Worm (Caenorhabditis elegans) whole organism, L1 larva: ENCODE measurements around the gene srlf-17.

ENCODE experiments used
- F16B12.6 ChIP-seq: fragments of 150-350 bp; optimal IDR thresholded peaks from 2 replicates; lab custom pipeline; 2014; ENCODE audit warnings: missing biosample characterization, missing genetic modification characterization
- alr-1 ChIP-seq: fragments of 200-800 bp; sonication (Bioruptor generic); optimal IDR thresholded peaks from 2 replicates; lab custom pipeline; 2018; ENCODE audit warnings: borderline replicate concordance, mild to moderate bottlenecking, missing genetic modification characterization, missing compliant biosample characterization
- ama-1 ChIP-seq: fragments of 150-350 bp; optimal IDR thresholded peaks from 2 replicates; lab custom pipeline; 2014
- blmp-1 ChIP-seq: fragments of 150-350 bp; optimal IDR thresholded peaks from 2 replicates; lab custom pipeline; 2014; ENCODE audit warnings: missing biosample characterization, missing genetic modification characterization
- ceh-8 ChIP-seq: fragments of 200-800 bp; sonication (Bioruptor generic); optimal IDR thresholded peaks from 2 replicates; lab custom pipeline; 2018; ENCODE audit warnings: mild to moderate bottlenecking, missing genetic modification characterization, moderate library complexity, missing compliant biosample characterization
- ceh-82 ChIP-seq, 3 experiments: fragments of 150-350 bp in 1 of 3; sonication (generic microtip) in 2 of 3; optimal IDR thresholded peaks; 2 replicates each; lab custom pipeline; 2014 to 2017; ENCODE audit warnings: missing biosample characterization in 3 of 3, missing genetic modification characterization in 3 of 3
- ceh-90 ChIP-seq: sonication (generic microtip); optimal IDR thresholded peaks from 2 replicates; lab custom pipeline; 2016; ENCODE audit warnings: missing genetic modification characterization, missing compliant biosample characterization
- dpl-1 ChIP-seq, 3 experiments: fragments of 150-350 bp in 2 of 3; sonication (generic microtip) in 1 of 3; optimal IDR thresholded peaks; 2 replicates each; lab custom pipeline; 2014 to 2017; ENCODE audit warnings: missing biosample characterization in 3 of 3, missing genetic modification characterization in 3 of 3, missing genetic modification reagents in 3 of 3
- efl-1 ChIP-seq, 4 experiments: fragments of 150-350 bp; optimal IDR thresholded peaks in 3 of 4; peaks in 1 of 4; 1 replicate in 1 of 4; 2 replicates in 3 of 4; lab custom pipeline; 2014; ENCODE audit warnings: missing biosample characterization in 2 of 4, missing genetic modification characterization in 2 of 4, missing genetic modification reagents in 2 of 4
- egl-27 ChIP-seq, 2 experiments: fragments of 150-350 bp in 1 of 2; sonication (generic microtip); optimal IDR thresholded peaks; 3 replicates each; lab custom pipeline; 2017 to 2018; ENCODE audit warnings: missing biosample characterization in 2 of 2, missing genetic modification characterization in 2 of 2, missing genetic modification reagents in 2 of 2
- elt-2 ChIP-seq: sonication (generic microtip); optimal IDR thresholded peaks from 2 replicates; lab custom pipeline; 2016; ENCODE audit warnings: missing genetic modification characterization, mild to moderate bottlenecking, inconsistent platforms, missing compliant biosample characterization, missing genetic modification reagents
- ets-5 ChIP-seq: fragments of 200-800 bp; sonication (Bioruptor generic); IDR thresholded peaks from 2 replicates; pipeline ENCODE4 v1.3.6; 2022; ENCODE audit warnings: missing genetic modification characterization, missing compliant biosample characterization
- fkh-8 ChIP-seq: sonication (generic microtip); optimal IDR thresholded peaks from 2 replicates; lab custom pipeline; 2016; ENCODE audit warnings: mild to moderate bottlenecking, missing genetic modification characterization, missing compliant biosample characterization
- grh-1 ChIP-seq: fragments of 200-800 bp; sonication (Bioruptor generic); IDR thresholded peaks from 2 replicates; pipeline ENCODE4 v1.3.6; 2022; ENCODE audit warnings: missing genetic modification reagents, missing genetic modification characterization, missing compliant biosample characterization
- hlh-17 ChIP-seq: fragments of 200-800 bp; sonication (Bioruptor generic); optimal IDR thresholded peaks from 2 replicates; lab custom pipeline; 2018; ENCODE audit warnings: missing genetic modification characterization, mild to moderate bottlenecking, missing compliant biosample characterization, moderate library complexity, borderline replicate concordance
- hpl-2 ChIP-seq: fragments of 150-350 bp; optimal IDR thresholded peaks from 2 replicates; lab custom pipeline; 2014; ENCODE audit warnings: missing biosample characterization, missing genetic modification reagents, missing genetic modification characterization
- jun-1 ChIP-seq: fragments of 150-350 bp; optimal IDR thresholded peaks from 2 replicates; lab custom pipeline; 2014; ENCODE audit warnings: missing biosample characterization, missing genetic modification reagents, missing genetic modification characterization
- lin-35 ChIP-seq, 2 experiments: fragments of 150-350 bp; optimal IDR thresholded peaks; 2 replicates each; lab custom pipeline; 2014; ENCODE audit warnings: missing biosample characterization in 2 of 2, missing genetic modification characterization in 2 of 2, missing genetic modification reagents in 2 of 2
- lir-3 ChIP-seq: sonication (generic microtip); optimal IDR thresholded peaks from 2 replicates; lab custom pipeline; 2016; ENCODE audit warnings: mild to moderate bottlenecking, missing genetic modification characterization, moderate library complexity, missing compliant biosample characterization; ENCODE audit not compliant: poor library complexity
- lsy-2 ChIP-seq, 2 experiments: fragments of 150-350 bp; optimal IDR thresholded peaks; 2 replicates each; lab custom pipeline; 2014; ENCODE audit warnings: missing biosample characterization in 2 of 2, missing genetic modification characterization in 2 of 2
- mab-9 ChIP-seq: fragments of 200-800 bp; sonication (Bioruptor generic); IDR thresholded peaks from 2 replicates; pipeline ENCODE4 v1.3.6; 2022; ENCODE audit warnings: missing genetic modification reagents, missing genetic modification characterization, missing compliant biosample characterization
- mef-2 ChIP-seq: fragments of 150-350 bp; optimal IDR thresholded peaks from 2 replicates; lab custom pipeline; 2014; ENCODE audit warnings: missing biosample characterization, missing genetic modification characterization
- nhr-20 ChIP-seq: sonication (generic microtip); optimal IDR thresholded peaks from 2 replicates; lab custom pipeline; 2016; ENCODE audit warnings: mild to moderate bottlenecking, missing genetic modification characterization, missing compliant biosample characterization
- nhr-28 ChIP-seq: fragments of 150-350 bp; optimal IDR thresholded peaks from 2 replicates; lab custom pipeline; 2014; ENCODE audit warnings: missing biosample characterization, missing genetic modification characterization
- nhr-47 ChIP-seq: sonication (generic microtip); optimal IDR thresholded peaks from 2 replicates; lab custom pipeline; 2016; ENCODE audit warnings: mild to moderate bottlenecking, missing genetic modification characterization, moderate library complexity, missing compliant biosample characterization
- nhr-71 ChIP-seq: sonication (generic microtip); optimal IDR thresholded peaks from 2 replicates; lab custom pipeline; 2016; ENCODE audit warnings: mild to moderate bottlenecking, missing genetic modification characterization, moderate library complexity, missing compliant biosample characterization
- nhr-84 ChIP-seq: sonication (generic microtip); optimal IDR thresholded peaks from 2 replicates; lab custom pipeline; 2017; ENCODE audit warnings: missing biosample characterization, missing genetic modification characterization
- pqm-1 ChIP-seq: sonication (generic microtip); optimal IDR thresholded peaks from 3 replicates; lab custom pipeline; 2017; ENCODE audit warnings: missing biosample characterization, missing genetic modification characterization
- snpc-4 ChIP-seq: fragments of 150-350 bp; optimal IDR thresholded peaks from 2 replicates; lab custom pipeline; 2014; ENCODE audit warnings: missing biosample characterization, missing genetic modification characterization
- sptf-1 ChIP-seq: fragments of 150-350 bp; optimal IDR thresholded peaks from 2 replicates; lab custom pipeline; 2014; ENCODE audit warnings: missing biosample characterization, missing genetic modification characterization
- sup-37 ChIP-seq: fragments of 200-800 bp; sonication (Bioruptor generic); optimal IDR thresholded peaks from 2 replicates; lab custom pipeline; 2018; ENCODE audit warnings: mild to moderate bottlenecking, missing genetic modification characterization, missing compliant biosample characterization
- unc-30 ChIP-seq: sonication (generic microtip); optimal IDR thresholded peaks from 2 replicates; lab custom pipeline; 2017; ENCODE audit warnings: missing biosample characterization, missing genetic modification characterization
- unc-86 ChIP-seq: sonication (generic microtip); optimal IDR thresholded peaks from 2 replicates; lab custom pipeline; 2016; ENCODE audit warnings: missing genetic modification characterization, missing compliant biosample characterization
- unc-98 ChIP-seq: fragments of 200-800 bp; sonication (Bioruptor generic); IDR thresholded peaks from 2 replicates; pipeline ENCODE4 v1.3.6; 2022; ENCODE audit warnings: missing genetic modification characterization, missing compliant biosample characterization
- vab-15 ChIP-seq: sonication (generic microtip); optimal IDR thresholded peaks from 2 replicates; lab custom pipeline; 2017; ENCODE audit warnings: missing genotype, mild to moderate bottlenecking, missing genetic modification characterization, missing compliant biosample characterization
- xbp-1 ChIP-seq: sonication (generic microtip); optimal IDR thresholded peaks from 2 replicates; lab custom pipeline; 2016; ENCODE audit warnings: missing genetic modification characterization, missing compliant biosample characterization
- ztf-11 ChIP-seq, 2 experiments: sonication (generic microtip); optimal IDR thresholded peaks; 2 replicates each; lab custom pipeline; 2016 to 2017; ENCODE audit warnings: missing genetic modification characterization in 2 of 2, missing biosample characterization in 1 of 2, missing compliant biosample characterization in 1 of 2
- ztf-4 ChIP-seq: fragments of 150-350 bp; optimal IDR thresholded peaks from 2 replicates; lab custom pipeline; 2014; ENCODE audit warnings: missing biosample characterization, missing genetic modification characterization

srlf-17 gene

DNA sequence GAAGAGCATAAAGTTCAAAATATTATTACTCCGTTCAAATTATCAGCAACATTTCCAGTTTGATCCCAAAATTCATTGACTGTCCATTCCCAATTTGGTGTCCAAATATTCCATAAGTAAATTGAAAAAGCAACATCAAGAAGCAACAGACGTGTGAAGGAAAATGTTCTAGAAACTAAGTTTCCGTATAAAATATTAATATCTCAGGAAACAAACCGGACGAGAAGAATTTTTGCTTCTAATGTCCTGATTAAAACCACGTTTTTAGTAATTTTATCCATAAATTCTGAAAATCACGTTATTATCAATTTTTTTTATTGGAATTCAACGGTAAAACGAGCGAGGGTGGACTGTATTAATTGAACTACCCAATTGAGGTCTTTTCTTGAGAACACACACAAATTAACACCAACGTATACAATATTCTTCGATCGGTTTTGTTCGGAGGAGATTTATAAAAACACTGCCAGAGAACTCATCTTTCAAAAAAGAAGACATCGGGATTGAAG, 44.5 kb upstream of the srlf-17 start, which contains the start of gene pigq-1 (continued):
- no peak for TF ChIP-seq ets-5
- no peak for TF ChIP-seq mab-9 (GFP tag; lab: Robert Waterston, UW)
- no peak for TF ChIP-seq sptf-1 (tag; lab: Kevin White, UChicago)
- no peak for TF ChIP-seq unc-98
- no peak for TF ChIP-seq unc-30
- TF ChIP-seq xbp-1 (tag; lab: Kevin White, UChicago), result no peak
- no peak for TF ChIP-seq lir-3 (tag; lab: Kevin White, UChicago)
- TF ChIP-seq ama-1 (lab: Kevin White, UChicago), result peak; percentile 64
- TF ChIP-seq nhr-47 (tag; lab: Kevin White, UChicago), result peak; percentile 28
- TF ChIP-seq hlh-17 (GFP tag; lab: Kevin White, UChicago), result no peak
- no peak for TF ChIP-seq F16B12.6 (tag; lab: Kevin White, UChicago)
- TF ChIP-seq blmp-1 (tag; lab: Kevin White, UChicago), result no peak
- peak; percentile 32 to 35 for TF ChIP-seq lsy-2 (tag; optimal IDR thresholded peaks at IDR 0.05; lab: Kevin White, UChicago)
- no peak for TF ChIP-seq sup-37
- no peak for TF ChIP-seq vab-15 (tag; lab: Kevin White, UChicago)
- no peak for TF ChIP-seq jun-1 (tag; lab: Kevin White, UChicago)
- peak; percentile 42 for TF ChIP-seq nhr-71 (tag; lab: Kevin White, UChicago)
- TF ChIP-seq elt-2 (tag; lab: Kevin White, UChicago), result peak; percentile 20
- TF ChIP-seq egl-27 (tag; optimal IDR thresholded peaks at IDR 0.05; lab: Kevin White, UChicago), result no peak

DNA sequence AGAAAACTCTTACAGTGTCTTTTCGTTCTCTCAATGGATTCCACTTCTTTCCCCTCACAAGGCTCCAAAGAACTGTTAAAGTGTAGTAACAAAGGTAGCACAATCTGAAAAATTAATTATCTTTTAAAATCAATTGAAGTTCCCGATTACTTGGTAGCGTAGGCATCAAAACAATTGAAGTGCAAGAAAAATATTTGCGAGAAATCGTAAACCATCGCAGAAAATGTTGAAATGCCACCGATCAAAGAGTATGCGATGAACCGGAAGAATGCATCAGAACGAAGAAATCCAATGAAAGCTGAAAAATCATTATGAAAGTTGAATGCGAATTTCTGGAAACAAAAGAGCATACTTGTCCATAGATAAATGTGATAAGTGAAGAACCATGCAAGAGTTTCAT, 44.0 kb upstream of the srlf-17 start:
- TF ChIP-seq ztf-11 (tag; optimal IDR thresholded peaks at IDR 0.05; lab: Kevin White, UChicago) (no peak), lir-3 (tag; lab: Kevin White, UChicago) (no peak), unc-30 (no peak), unc-86 (tag; lab: Kevin White, UChicago) (no peak), pqm-1 (tag; lab: Kevin White, UChicago) (no peak), ceh-82 (tag; optimal IDR thresholded peaks at IDR 0.05; lab: Kevin White, UChicago) (no peak)

DNA sequence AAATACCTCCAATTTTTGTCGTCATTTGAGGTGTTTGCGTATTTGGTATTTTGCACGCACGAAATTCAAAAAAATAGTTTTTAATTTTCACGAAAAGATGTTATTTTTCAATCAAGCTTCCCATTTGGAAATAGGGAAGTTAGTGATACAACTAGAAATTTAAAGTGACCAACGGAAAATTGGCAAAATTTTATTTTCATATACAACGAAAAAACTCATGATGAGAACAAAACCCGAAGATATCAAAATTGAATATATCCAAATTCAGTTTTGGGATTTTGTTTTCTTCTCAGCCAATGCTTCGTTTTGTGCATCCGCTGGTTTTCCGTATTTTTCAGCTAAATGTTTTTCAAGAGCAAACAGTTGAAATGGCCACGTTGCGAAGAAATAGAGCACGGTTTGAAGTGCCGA, 43.4 kb upstream of the srlf-17 start:
- TF ChIP-seq F16B12.6 (tag; lab: Kevin White, UChicago), result no peak
- TF ChIP-seq snpc-4 (tag; lab: Kevin White, UChicago), result no peak
- TF ChIP-seq mef-2 (tag; lab: Kevin White, UChicago), result no peak
- TF ChIP-seq ztf-4 (tag; lab: Kevin White, UChicago), result no peak
- no peak for TF ChIP-seq grh-1
- peak in 1 of 3 experiments; percentile 35 for TF ChIP-seq dpl-1 (GFP tag; optimal IDR thresholded peaks at IDR 0.05; lab: Kevin White, UChicago)
- no peak for TF ChIP-seq ceh-8 (GFP tag; lab: Kevin White, UChicago)
- no peak for TF ChIP-seq nhr-20 (tag; lab: Kevin White, UChicago)
- TF ChIP-seq lin-35 (GFP tag; optimal IDR thresholded peaks at IDR 0.05; lab: Kevin White, UChicago), result peak in 1 of 2 experiments; percentile 20
- no peak for TF ChIP-seq nhr-84
- no peak for TF ChIP-seq ztf-11 (tag; optimal IDR thresholded peaks at IDR 0.05; lab: Kevin White, UChicago)
- no peak for TF ChIP-seq efl-1 (optimal IDR thresholded peaks at IDR 0.05; lab: Kevin White, UChicago)
- peak; percentile 50 to 92 for TF ChIP-seq efl-1 (GFP tag; optimal IDR thresholded peaks at IDR 0.05 in 1 of 2; lab: Kevin White, UChicago)
- TF ChIP-seq hpl-2 (GFP tag; lab: Kevin White, UChicago), result no peak
- no peak for TF ChIP-seq alr-1

DNA sequence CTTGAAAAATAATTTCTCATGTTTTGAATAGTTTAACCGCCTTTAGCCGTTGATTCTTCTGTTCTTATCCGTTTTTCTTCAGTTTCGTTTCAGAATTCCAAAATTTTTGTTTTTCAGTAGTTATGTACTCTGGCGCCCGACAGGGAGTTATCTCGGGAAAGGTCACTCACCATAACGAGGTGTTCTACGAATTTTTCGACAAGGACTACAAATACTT, 40.6 kb upstream of the srlf-17 start, which contains the start of gene F01G4.4:
Gene F01G4.4, plus strand, starts transcription at position 118 of the 217 bp plus-strand sequence.
- no peak for TF ChIP-seq mef-2 (tag; lab: Kevin White, UChicago)
- TF ChIP-seq fkh-8 (tag; lab: Kevin White, UChicago), result no peak
- TF ChIP-seq ceh-90 (tag; lab: Kevin White, UChicago), result no peak
- TF ChIP-seq nhr-28 (tag; lab: Kevin White, UChicago), result no peak
- no peak for TF ChIP-seq blmp-1 (tag; lab: Kevin White, UChicago)
